Worm (Caenorhabditis elegans): ENCODE results near the gene snx-6.
A peak's percentile ranks its signal among the peaks of the same experiment; 100 is the strongest.

snx-6 gene

DNA sequence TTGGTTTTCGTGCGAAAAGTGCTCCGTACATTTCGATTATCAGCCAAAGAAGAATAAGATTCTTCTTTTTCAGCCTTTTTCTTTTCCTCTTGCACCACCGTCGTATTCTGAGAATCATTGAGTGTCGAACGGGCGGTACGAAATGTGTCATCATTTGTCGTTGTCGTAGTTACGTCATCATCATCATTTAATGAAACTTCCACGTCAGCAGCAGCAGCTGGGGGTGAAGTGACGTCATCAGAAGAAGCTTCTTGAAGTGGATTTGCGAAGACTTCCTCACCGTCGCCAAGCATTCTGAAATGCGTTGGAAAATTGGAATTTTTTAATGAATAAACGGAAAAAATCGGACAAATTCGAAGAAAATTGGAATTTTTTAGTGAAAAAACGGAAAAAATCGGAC is at the start of gene snx-6:
snx-6 (minus strand) TSS at position 294 of the 400 bp plus-strand sequence.
- TF ChIP-seq aha-1 (tag) (peak; percentile 36), R02D3.7 (tag; optimal IDR thresholded peaks at IDR 0.05) (no peak)

DNA sequence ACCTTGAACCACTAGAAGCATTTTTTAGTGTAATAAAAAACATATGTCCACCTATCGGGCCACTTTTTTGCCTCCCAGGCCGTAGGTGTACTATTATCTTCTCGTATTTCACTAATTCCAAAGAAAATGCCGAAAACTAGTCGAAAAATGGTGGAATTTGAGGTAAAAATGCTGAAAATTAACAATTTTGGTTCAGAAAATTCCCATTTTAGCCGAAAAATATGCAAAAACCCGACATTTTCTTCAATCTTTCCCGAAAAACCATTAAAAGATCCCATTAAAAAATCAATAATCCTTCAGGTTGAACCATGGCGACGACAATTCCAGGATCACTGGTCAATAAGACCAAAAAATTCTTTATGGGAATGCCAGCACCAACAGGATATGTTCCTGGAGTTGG is 42.3 kb upstream of the snx-6 start, which contains the start of gene prp-6:
prp-6 (plus strand) TSS at position 301 of the 400 bp plus-strand sequence.
- TF ChIP-seq unc-39 (tag; optimal IDR thresholded peaks at IDR 0.05) = no peak
- no peak for TF ChIP-seq ceh-62 (tag; optimal IDR thresholded peaks at IDR 0.05)
- TF ChIP-seq egl-27 (tag; optimal IDR thresholded peaks at IDR 0.05) = no peak
- TF ChIP-seq ztf-7 (tag; optimal IDR thresholded peaks at IDR 0.05) = no peak
- TF ChIP-seq dpl-1 (GFP tag; optimal IDR thresholded peaks at IDR 0.05) = no peak
- no peak for TF ChIP-seq php-3 (GFP tag; IDR thresholded peaks at IDR 0.05)
- no peak for TF ChIP-seq skn-1 (tag; optimal IDR thresholded peaks at IDR 0.05)
- TF ChIP-seq T20F7.1 (GFP tag; optimal IDR thresholded peaks at IDR 0.05) = no peak
- no peak for TF ChIP-seq lir-3 (tag; optimal IDR thresholded peaks at IDR 0.05)
- no peak for TF ChIP-seq daf-16 (GFP tag; optimal IDR thresholded peaks at IDR 0.05)
- TF ChIP-seq daf-16 (tag; optimal IDR thresholded peaks at IDR 0.05) = no peak

DNA sequence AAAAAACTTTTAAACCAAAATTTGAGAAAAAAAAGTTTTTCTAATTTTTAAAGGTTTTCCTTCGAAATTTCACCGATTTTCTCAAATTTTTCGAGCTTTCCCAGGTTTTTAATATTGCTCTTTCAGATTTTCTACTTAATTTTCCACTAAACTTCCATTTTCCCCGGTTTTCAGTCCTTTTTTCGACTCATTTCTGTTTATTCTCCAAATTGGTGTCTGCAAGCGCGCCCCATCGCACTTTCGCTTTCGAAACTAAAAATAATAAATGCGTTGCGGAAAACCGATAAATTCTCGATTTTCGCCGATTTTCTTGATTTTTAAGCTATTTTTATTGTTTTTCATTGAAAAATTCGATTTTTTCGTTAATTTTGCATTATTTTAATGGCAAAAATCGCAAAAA is 41.6 kb upstream of the snx-6 start:
- TF ChIP-seq spr-3 (GFP tag; optimal IDR thresholded peaks at IDR 0.05) = no peak
- TF ChIP-seq unc-130 (GFP tag; optimal IDR thresholded peaks at IDR 0.05) = no peak
- no peak for TF ChIP-seq dmd-8 (GFP tag; IDR thresholded peaks at IDR 0.05)
- TF ChIP-seq dpl-1 (GFP tag; optimal IDR thresholded peaks at IDR 0.05) = peak; percentile 10
- no peak for TF ChIP-seq duxl-1 (tag; optimal IDR thresholded peaks at IDR 0.05; ENCODE audit: poor library complexity)
- TF ChIP-seq T20F7.1 (GFP tag; optimal IDR thresholded peaks at IDR 0.05) = no peak
- no peak for TF ChIP-seq F49E8.2 (tag; optimal IDR thresholded peaks at IDR 0.05; ENCODE audit: borderline replicate concordance)
- peak; percentile 19 for TF ChIP-seq nhr-28 (tag; optimal IDR thresholded peaks at IDR 0.05)
- no peak for TF ChIP-seq F44E2.7 (GFP tag; IDR thresholded peaks at IDR 0.05)
- no peak for TF ChIP-seq spr-1 (tag; optimal IDR thresholded peaks at IDR 0.05)
- TF ChIP-seq fos-1 (tag; optimal IDR thresholded peaks at IDR 0.05) = no peak
- TF ChIP-seq F10B5.3 (tag; optimal IDR thresholded peaks at IDR 0.05) = no peak
- no peak for TF ChIP-seq nhr-11 (tag; optimal IDR thresholded peaks at IDR 0.05)
- TF ChIP-seq daf-8 (GFP tag; IDR thresholded peaks at IDR 0.05) = no peak
- TF ChIP-seq nhr-6 (tag; optimal IDR thresholded peaks at IDR 0.05) = no peak

DNA sequence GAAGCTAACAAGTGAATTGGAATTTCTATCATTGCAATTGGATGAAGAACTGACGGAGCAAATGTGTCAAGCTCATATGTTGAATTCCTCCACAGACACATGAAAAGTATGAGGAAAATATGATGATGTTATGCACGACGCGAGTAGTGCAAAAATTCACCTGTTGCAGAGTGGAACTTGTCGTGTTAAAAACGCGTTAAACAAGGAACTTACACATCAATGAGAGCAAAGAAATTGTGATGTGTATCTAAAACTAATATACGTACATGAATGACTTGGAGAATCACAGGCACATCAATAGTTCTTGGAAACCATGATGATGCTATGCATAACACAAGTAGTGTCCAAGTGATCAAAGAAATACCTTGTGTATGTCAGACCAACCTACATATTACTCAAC is 37.3 kb upstream of the snx-6 start, which contains the start of gene srh-134:
srh-134 (minus strand) TSS at position 101 of the 400 bp plus-strand sequence.
- no peak for TF ChIP-seq madf-5 (GFP tag; IDR thresholded peaks at IDR 0.05)

DNA sequence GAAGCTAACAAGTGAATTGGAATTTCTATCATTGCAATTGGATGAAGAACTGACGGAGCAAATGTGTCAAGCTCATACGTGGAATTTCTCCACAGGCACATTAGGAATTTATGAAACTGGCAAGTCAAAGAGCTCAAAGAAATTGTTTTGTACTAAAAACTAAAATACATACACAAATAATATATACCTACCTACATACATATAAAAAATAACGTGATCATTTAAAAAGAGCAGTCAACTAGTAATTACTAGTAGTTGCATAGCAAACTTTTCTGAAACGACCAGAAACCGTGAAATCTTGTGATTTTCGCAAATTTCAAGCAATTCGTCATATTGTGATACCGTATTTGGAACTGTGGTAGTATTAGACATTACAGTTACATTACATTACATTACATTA is 34.2 kb upstream of the snx-6 start, which contains the start of gene srh-133:
srh-133 (minus strand) TSS at position 101 of the 400 bp plus-strand sequence.
- no peak for TF ChIP-seq lin-38 (GFP tag; IDR thresholded peaks at IDR 0.05)
- TF ChIP-seq F49E8.2 (tag; optimal IDR thresholded peaks at IDR 0.05; ENCODE audit: borderline replicate concordance) = no peak
- TF ChIP-seq duxl-1 (tag; optimal IDR thresholded peaks at IDR 0.05; ENCODE audit: poor library complexity) = no peak
- TF ChIP-seq lir-3 (tag; optimal IDR thresholded peaks at IDR 0.05) = no peak
- TF ChIP-seq lin-13 (GFP tag; optimal IDR thresholded peaks at IDR 0.05) = no peak
- TF ChIP-seq T20F7.1 (GFP tag; optimal IDR thresholded peaks at IDR 0.05) = no peak
- no peak for TF ChIP-seq daf-16 (GFP tag; optimal IDR thresholded peaks at IDR 0.05)
- no peak for TF ChIP-seq daf-16 (tag; optimal IDR thresholded peaks at IDR 0.05)
- TF ChIP-seq mxl-3 (GFP tag; optimal IDR thresholded peaks at IDR 0.05) = no peak
- TF ChIP-seq aly-2 (tag; optimal IDR thresholded peaks at IDR 0.05) = no peak
- TF ChIP-seq ceh-82 (tag; optimal IDR thresholded peaks at IDR 0.05) = no peak
- TF ChIP-seq nhr-28 (tag; optimal IDR thresholded peaks at IDR 0.05) = no peak
- no peak for TF ChIP-seq nhr-111 (GFP tag; optimal IDR thresholded peaks at IDR 0.05)
- no peak for TF ChIP-seq D1046.2 (GFP tag; IDR thresholded peaks at IDR 0.05)
- TF ChIP-seq dmd-6 (GFP tag; IDR thresholded peaks at IDR 0.05) = no peak
